Worm (Caenorhabditis elegans): ENCODE data around the gene aqp-5.

Gene aqp-5

DNA sequence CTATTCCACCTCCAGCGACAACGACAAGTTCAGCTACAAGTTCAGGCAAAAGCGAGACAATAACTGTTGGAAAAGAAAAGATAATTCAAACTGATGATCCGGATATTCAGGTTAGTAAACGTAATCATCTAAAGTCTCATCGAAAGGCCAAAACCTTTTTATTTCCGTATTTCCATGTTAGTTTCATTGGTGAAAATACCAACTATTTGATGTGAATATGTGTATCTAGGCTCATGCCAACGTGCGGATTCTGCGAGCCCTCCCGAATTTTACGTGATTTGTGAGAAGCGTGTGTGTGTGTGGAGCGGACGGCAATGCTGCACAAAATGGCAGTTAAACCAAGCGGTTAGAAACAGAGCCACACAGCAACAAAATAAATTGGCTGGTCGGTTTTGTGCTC lies 20.5 kb upstream of the aqp-5 start:
- no peak for TF ChIP-seq tra-4 (tag; optimal IDR thresholded peaks at IDR 0.05)
- TF ChIP-seq ama-1 (optimal IDR thresholded peaks at IDR 0.05): no peak
- TF ChIP-seq flt-1 (GFP tag; IDR thresholded peaks at IDR 0.05): no peak
- TF ChIP-seq ceh-13 (GFP tag; optimal IDR thresholded peaks at IDR 0.05): no peak
- no peak for TF ChIP-seq ets-7 (tag; optimal IDR thresholded peaks at IDR 0.05)

DNA sequence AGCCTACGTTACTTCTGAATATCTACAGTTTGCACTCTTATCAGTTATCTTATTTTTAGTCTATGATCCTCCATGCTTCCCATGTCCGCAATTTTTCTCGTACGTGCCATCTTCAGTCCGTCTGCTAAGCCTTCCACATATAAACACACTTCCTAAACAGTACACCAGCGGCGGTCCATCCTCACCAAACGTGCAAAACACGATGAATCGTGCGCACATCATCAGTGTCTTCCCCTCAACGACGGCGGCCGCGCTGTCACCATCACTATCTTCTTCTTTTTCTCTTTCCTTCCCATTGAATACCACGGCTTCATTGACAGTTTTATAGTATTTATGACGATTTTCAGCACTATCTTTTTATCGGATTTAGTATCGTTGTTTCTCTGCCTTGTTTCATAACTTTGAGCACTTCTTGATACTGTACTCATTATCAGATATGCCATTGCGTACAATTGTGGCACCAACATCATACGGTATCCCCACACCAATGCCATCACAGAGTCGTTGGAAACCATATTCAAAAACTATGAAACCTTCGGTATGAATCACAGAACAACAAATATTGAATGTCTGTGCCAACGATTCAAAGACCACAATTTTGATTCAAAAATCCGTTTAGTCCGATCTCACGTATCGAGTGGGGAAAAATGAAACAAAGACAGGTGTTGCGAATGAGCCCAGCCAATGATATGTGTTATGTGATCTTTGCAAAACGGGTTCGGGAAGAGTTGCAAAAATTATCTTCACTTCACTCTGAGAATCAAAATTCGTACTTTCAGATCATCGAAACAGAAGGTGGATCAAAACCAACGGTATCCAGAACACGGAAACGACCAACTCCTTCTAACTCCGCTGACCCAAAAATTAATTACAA lies 18.4 kb upstream of the aqp-5 start:
- TF ChIP-seq scrt-1 (GFP tag; IDR thresholded peaks at IDR 0.05) (no peak), pes-1 (GFP tag; IDR thresholded peaks at IDR 0.05) (no peak), hmbx-1 (tag; optimal IDR thresholded peaks at IDR 0.05) (no peak), tbx-37 (GFP tag; conservative IDR thresholded peaks at IDR 0.05) (no peak), hnd-1 (tag; optimal IDR thresholded peaks at IDR 0.05) (no peak), aly-1 (tag; optimal IDR thresholded peaks at IDR 0.05) (no peak), tbx-11 (GFP tag; IDR thresholded peaks at IDR 0.05) (no peak), ceh-13 (GFP tag; optimal IDR thresholded peaks at IDR 0.05) (no peak), flt-1 (GFP tag; IDR thresholded peaks at IDR 0.05) (no peak), ama-1 (optimal IDR thresholded peaks at IDR 0.05) (no peak), ceh-36 (tag; optimal IDR thresholded peaks at IDR 0.05) (no peak)

DNA sequence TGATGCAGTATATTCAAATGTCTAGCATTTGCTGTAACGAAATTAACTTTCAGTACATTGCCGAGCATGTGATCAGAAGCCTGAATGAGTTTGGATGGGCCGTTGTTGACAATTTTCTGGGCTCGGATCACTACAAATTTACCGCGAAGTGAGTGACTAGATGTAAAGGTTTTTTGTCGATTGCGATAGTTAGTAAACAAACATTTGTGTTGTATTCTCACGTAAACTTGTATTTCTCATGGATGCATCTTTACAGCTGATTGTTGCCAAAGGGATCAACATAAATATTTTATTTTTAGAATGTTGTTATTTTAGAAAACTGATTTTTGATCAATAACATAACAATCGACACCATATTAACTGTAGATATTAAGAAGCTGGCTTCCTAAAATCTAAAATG lies 17.5 kb upstream of the aqp-5 start:
- TF ChIP-seq hnd-1 (tag; optimal IDR thresholded peaks at IDR 0.05): no peak
- no peak for TF ChIP-seq scrt-1 (GFP tag; IDR thresholded peaks at IDR 0.05)
- TF ChIP-seq tbx-37 (GFP tag; conservative IDR thresholded peaks at IDR 0.05): no peak
- TF ChIP-seq hmg-4 (GFP tag; optimal IDR thresholded peaks at IDR 0.05): no peak
- TF ChIP-seq aly-1 (tag; optimal IDR thresholded peaks at IDR 0.05): no peak
- TF ChIP-seq tra-4 (tag; optimal IDR thresholded peaks at IDR 0.05): no peak
- TF ChIP-seq pes-1 (GFP tag; IDR thresholded peaks at IDR 0.05): no peak
- no peak for TF ChIP-seq tbx-11 (GFP tag; IDR thresholded peaks at IDR 0.05)
- no peak for TF ChIP-seq hmbx-1 (tag; optimal IDR thresholded peaks at IDR 0.05)
- TF ChIP-seq ama-1 (optimal IDR thresholded peaks at IDR 0.05): no peak
- TF ChIP-seq flt-1 (GFP tag; IDR thresholded peaks at IDR 0.05): no peak

DNA sequence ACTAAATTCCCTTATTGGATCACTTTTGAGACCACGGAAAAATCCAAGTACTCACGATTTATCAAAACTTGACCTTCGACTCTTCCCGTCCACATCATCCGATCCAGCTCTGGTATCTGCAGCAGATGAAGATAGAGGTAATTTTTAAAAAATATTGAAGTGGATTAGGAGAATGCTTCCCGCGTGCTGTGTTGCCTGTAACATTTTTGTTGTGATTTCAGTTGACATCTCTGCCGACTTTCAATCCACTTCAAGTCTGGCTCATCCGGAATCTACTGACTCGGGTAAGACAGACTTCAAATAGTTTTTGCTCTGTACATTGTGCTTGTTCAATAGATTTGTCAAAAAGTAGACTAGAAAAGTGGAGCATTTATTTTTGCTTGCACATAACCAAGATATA lies 16.1 kb upstream of the aqp-5 start:
- TF ChIP-seq ama-1 (optimal IDR thresholded peaks at IDR 0.05): no peak
- TF ChIP-seq ceh-13 (GFP tag; optimal IDR thresholded peaks at IDR 0.05): no peak
- no peak for TF ChIP-seq hmbx-1 (tag; optimal IDR thresholded peaks at IDR 0.05)
- no peak for TF ChIP-seq scrt-1 (GFP tag; IDR thresholded peaks at IDR 0.05)
- TF ChIP-seq sea-1 (GFP tag; conservative IDR thresholded peaks at IDR 0.05): no peak
- TF ChIP-seq ets-7 (tag; optimal IDR thresholded peaks at IDR 0.05): no peak
- no peak for TF ChIP-seq hmg-4 (GFP tag; optimal IDR thresholded peaks at IDR 0.05)
- no peak for TF ChIP-seq tbx-11 (GFP tag; IDR thresholded peaks at IDR 0.05)
- no peak for TF ChIP-seq flt-1 (GFP tag; IDR thresholded peaks at IDR 0.05)
- no peak for TF ChIP-seq hnd-1 (tag; optimal IDR thresholded peaks at IDR 0.05)
- no peak for TF ChIP-seq tbx-37 (GFP tag; conservative IDR thresholded peaks at IDR 0.05)
- no peak for TF ChIP-seq tra-4 (tag; optimal IDR thresholded peaks at IDR 0.05)
- TF ChIP-seq pes-1 (GFP tag; IDR thresholded peaks at IDR 0.05): no peak
- no peak for TF ChIP-seq ceh-36 (tag; optimal IDR thresholded peaks at IDR 0.05)
- no peak for TF ChIP-seq aly-1 (tag; optimal IDR thresholded peaks at IDR 0.05)
- no peak for TF ChIP-seq B0310.2 (tag; optimal IDR thresholded peaks at IDR 0.05)

DNA sequence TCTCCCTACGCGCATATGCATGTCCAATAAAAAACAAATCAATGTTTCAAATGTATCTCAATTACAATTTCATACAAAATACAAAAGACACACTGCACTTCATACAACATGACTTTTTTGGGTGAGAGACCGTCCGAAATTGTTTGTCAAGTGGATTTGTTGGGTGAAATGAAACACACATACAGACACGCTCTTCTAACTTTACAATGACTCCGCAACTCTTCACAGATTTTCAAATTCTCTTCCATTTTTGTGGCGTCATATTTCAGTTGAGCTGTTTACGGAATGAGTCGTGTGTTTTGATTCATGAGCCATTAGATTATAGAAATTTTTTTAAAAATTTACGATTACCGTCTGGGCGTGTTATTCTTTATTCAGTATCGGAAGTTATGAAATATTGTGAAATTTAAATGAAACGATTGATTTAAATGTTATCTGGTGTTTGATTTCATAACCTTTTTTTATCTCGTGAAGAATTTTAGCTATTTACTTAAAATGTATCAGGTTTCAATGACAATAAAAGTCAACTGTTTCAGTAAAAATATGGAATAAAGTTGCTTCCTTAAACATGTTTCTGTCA lies 14.6 kb upstream of the aqp-5 start:
- no peak for TF ChIP-seq sea-1 (GFP tag; conservative IDR thresholded peaks at IDR 0.05)
- TF ChIP-seq F13C5.2 (tag; optimal IDR thresholded peaks at IDR 0.05): no peak
- TF ChIP-seq ceh-13 (GFP tag; optimal IDR thresholded peaks at IDR 0.05): no peak
- no peak for TF ChIP-seq tbx-37 (GFP tag; conservative IDR thresholded peaks at IDR 0.05)
- TF ChIP-seq aly-1 (tag; optimal IDR thresholded peaks at IDR 0.05): no peak
- no peak for TF ChIP-seq scrt-1 (GFP tag; IDR thresholded peaks at IDR 0.05)
- no peak for TF ChIP-seq ets-7 (tag; optimal IDR thresholded peaks at IDR 0.05)
- no peak for TF ChIP-seq tra-4 (tag; optimal IDR thresholded peaks at IDR 0.05)
- TF ChIP-seq hmg-4 (GFP tag; optimal IDR thresholded peaks at IDR 0.05): no peak
- TF ChIP-seq tbx-11 (GFP tag; IDR thresholded peaks at IDR 0.05): no peak
- TF ChIP-seq hmbx-1 (tag; optimal IDR thresholded peaks at IDR 0.05): no peak
- TF ChIP-seq flt-1 (GFP tag; IDR thresholded peaks at IDR 0.05): no peak
- no peak for TF ChIP-seq ama-1 (optimal IDR thresholded peaks at IDR 0.05)
- TF ChIP-seq hnd-1 (tag; optimal IDR thresholded peaks at IDR 0.05): no peak
- TF ChIP-seq B0310.2 (tag; optimal IDR thresholded peaks at IDR 0.05): no peak
- TF ChIP-seq ceh-36 (tag; optimal IDR thresholded peaks at IDR 0.05): no peak
- TF ChIP-seq pes-1 (GFP tag; IDR thresholded peaks at IDR 0.05): no peak

DNA sequence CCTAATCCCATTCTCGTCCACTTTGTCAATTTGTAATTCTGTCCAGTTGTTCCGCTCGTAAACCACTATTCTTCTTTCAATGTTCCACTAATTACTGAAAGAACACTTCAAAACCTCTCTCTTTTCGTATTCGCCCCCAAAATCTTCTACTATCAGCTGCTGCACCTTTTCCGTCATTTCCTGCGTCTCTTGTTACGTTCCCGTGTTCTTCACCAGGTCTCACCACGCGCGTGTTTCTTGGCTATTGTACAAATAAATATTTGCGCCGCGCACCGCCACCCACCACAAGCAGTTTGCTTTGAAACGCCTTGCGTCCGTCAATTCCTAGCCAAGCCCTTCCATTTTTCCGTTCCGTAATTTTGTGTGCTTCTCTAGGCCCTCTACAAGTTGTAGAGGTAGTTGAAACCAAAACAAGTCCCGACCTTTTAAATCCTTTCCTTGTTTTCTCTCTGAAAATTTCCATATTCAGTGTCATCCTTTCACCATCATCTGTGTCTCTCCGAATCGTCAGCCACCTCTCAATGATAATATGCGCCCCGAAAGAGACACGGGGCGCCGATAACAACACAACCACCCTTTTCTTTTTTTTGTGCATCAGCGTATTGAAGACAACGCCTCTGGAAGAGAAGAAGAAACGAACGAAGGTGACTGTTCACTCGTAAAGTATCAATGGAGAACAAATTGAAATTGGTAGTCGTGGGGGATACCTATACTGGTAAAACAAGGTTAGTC lies 13.3 kb upstream of the aqp-5 start, which contains the start of the genes crp-1 and Y32F6B.9:
TSS of gene crp-1 (plus strand) at position 468 of the 732 bp plus-strand sequence.
TSS of gene Y32F6B.9 (plus strand) at position 603 of the 732 bp plus-strand sequence.
- no peak for TF ChIP-seq pes-1 (GFP tag; IDR thresholded peaks at IDR 0.05)
- TF ChIP-seq tra-4 (tag; optimal IDR thresholded peaks at IDR 0.05): no peak
- TF ChIP-seq flt-1 (GFP tag; IDR thresholded peaks at IDR 0.05): no peak
- no peak for TF ChIP-seq hmg-4 (GFP tag; optimal IDR thresholded peaks at IDR 0.05)
- TF ChIP-seq sea-1 (GFP tag; conservative IDR thresholded peaks at IDR 0.05): no peak
- no peak for TF ChIP-seq B0310.2 (tag; optimal IDR thresholded peaks at IDR 0.05)
- TF ChIP-seq hmbx-1 (tag; optimal IDR thresholded peaks at IDR 0.05): no peak
- TF ChIP-seq ceh-13 (GFP tag; optimal IDR thresholded peaks at IDR 0.05): no peak
- no peak for TF ChIP-seq ets-7 (tag; optimal IDR thresholded peaks at IDR 0.05)
- no peak for TF ChIP-seq aly-1 (tag; optimal IDR thresholded peaks at IDR 0.05)
- TF ChIP-seq ama-1 (optimal IDR thresholded peaks at IDR 0.05): no peak
- no peak for TF ChIP-seq F13C5.2 (tag; optimal IDR thresholded peaks at IDR 0.05)
- TF ChIP-seq tbx-11 (GFP tag; IDR thresholded peaks at IDR 0.05): no peak
- no peak for TF ChIP-seq ceh-36 (tag; optimal IDR thresholded peaks at IDR 0.05)
- no peak for TF ChIP-seq scrt-1 (GFP tag; IDR thresholded peaks at IDR 0.05)
- no peak for TF ChIP-seq tbx-37 (GFP tag; conservative IDR thresholded peaks at IDR 0.05)
- no peak for TF ChIP-seq hnd-1 (tag; optimal IDR thresholded peaks at IDR 0.05)
